Worm (Caenorhabditis elegans) whole organism, L1 larva: Measurements from ENCODE around the gene F56F10.2.

ENCODE experiments used
- aha-1 ChIP-seq: fragments of 150-350 bp; optimal IDR thresholded peaks from 2 replicates; lab custom pipeline; 2014; ENCODE audit warnings: missing biosample characterization, missing genetic modification characterization
- alr-1 ChIP-seq: fragments of 200-800 bp; sonication (Bioruptor generic); optimal IDR thresholded peaks from 2 replicates; lab custom pipeline; 2018; ENCODE audit warnings: borderline replicate concordance, mild to moderate bottlenecking, missing genetic modification characterization, missing compliant biosample characterization
- blmp-1 ChIP-seq: fragments of 150-350 bp; optimal IDR thresholded peaks from 2 replicates; lab custom pipeline; 2014; ENCODE audit warnings: missing biosample characterization, missing genetic modification characterization
- ceh-82 ChIP-seq, 3 experiments: fragments of 150-350 bp in 1 of 3; sonication (generic microtip) in 2 of 3; optimal IDR thresholded peaks; 2 replicates each; lab custom pipeline; 2014 to 2017; ENCODE audit warnings: missing biosample characterization in 3 of 3, missing genetic modification characterization in 3 of 3
- dpl-1 ChIP-seq, 3 experiments: fragments of 150-350 bp in 2 of 3; sonication (generic microtip) in 1 of 3; optimal IDR thresholded peaks; 2 replicates each; lab custom pipeline; 2014 to 2017; ENCODE audit warnings: missing biosample characterization in 3 of 3, missing genetic modification characterization in 3 of 3, missing genetic modification reagents in 3 of 3
- efl-1 ChIP-seq, 4 experiments: fragments of 150-350 bp; optimal IDR thresholded peaks in 3 of 4; peaks in 1 of 4; 1 replicate in 1 of 4; 2 replicates in 3 of 4; lab custom pipeline; 2014; ENCODE audit warnings: missing biosample characterization in 2 of 4, missing genetic modification characterization in 2 of 4, missing genetic modification reagents in 2 of 4
- elt-3 ChIP-seq, 6 experiments: fragments of 150-350 bp in 1 of 6; sonication (generic microtip); optimal IDR thresholded peaks; 2 replicates each; lab custom pipeline; 2017 to 2018; ENCODE audit warnings: missing biosample characterization in 6 of 6, missing genetic modification characterization in 6 of 6, inconsistent platforms in 1 of 6
- ets-5 ChIP-seq: fragments of 200-800 bp; sonication (Bioruptor generic); IDR thresholded peaks from 2 replicates; pipeline ENCODE4 v1.3.6; 2022; ENCODE audit warnings: missing genetic modification characterization, missing compliant biosample characterization
- fkh-10 ChIP-seq: sonication (generic microtip); optimal IDR thresholded peaks from 2 replicates; lab custom pipeline; 2017; ENCODE audit warnings: missing biosample characterization, missing genetic modification reagents, missing genetic modification characterization
- fkh-8 ChIP-seq: sonication (generic microtip); optimal IDR thresholded peaks from 2 replicates; lab custom pipeline; 2016; ENCODE audit warnings: mild to moderate bottlenecking, missing genetic modification characterization, missing compliant biosample characterization
- fos-1 ChIP-seq: fragments of 150-350 bp; optimal IDR thresholded peaks from 2 replicates; lab custom pipeline; 2014; ENCODE audit warnings: missing biosample characterization, missing genetic modification characterization
- hpl-2 ChIP-seq: fragments of 150-350 bp; optimal IDR thresholded peaks from 2 replicates; lab custom pipeline; 2014; ENCODE audit warnings: missing biosample characterization, missing genetic modification reagents, missing genetic modification characterization
- isw-1 ChIP-seq: fragments of 200-800 bp; sonication (Bioruptor generic); IDR thresholded peaks from 2 replicates; pipeline ENCODE4 v1.3.6; 2022; ENCODE audit warnings: missing genetic modification characterization, missing compliant biosample characterization
- jun-1 ChIP-seq: fragments of 150-350 bp; optimal IDR thresholded peaks from 2 replicates; lab custom pipeline; 2014; ENCODE audit warnings: missing biosample characterization, missing genetic modification reagents, missing genetic modification characterization
- lin-14 ChIP-seq: fragments of 200-800 bp; sonication (Bioruptor generic); optimal IDR thresholded peaks from 2 replicates; lab custom pipeline; 2018; ENCODE audit warnings: mild to moderate bottlenecking, missing genetic modification characterization, moderate library complexity, missing compliant biosample characterization
- lin-15B ChIP-seq: fragments of 150-350 bp; sonication (generic microtip); optimal IDR thresholded peaks from 3 replicates; lab custom pipeline; 2014; ENCODE audit warnings: missing biosample characterization, missing genetic modification characterization
- lin-35 ChIP-seq, 2 experiments: fragments of 150-350 bp; optimal IDR thresholded peaks; 2 replicates each; lab custom pipeline; 2014; ENCODE audit warnings: missing biosample characterization in 2 of 2, missing genetic modification characterization in 2 of 2, missing genetic modification reagents in 2 of 2
- lsy-2 ChIP-seq, 2 experiments: fragments of 150-350 bp; optimal IDR thresholded peaks; 2 replicates each; lab custom pipeline; 2014; ENCODE audit warnings: missing biosample characterization in 2 of 2, missing genetic modification characterization in 2 of 2
- mab-9 ChIP-seq: fragments of 200-800 bp; sonication (Bioruptor generic); IDR thresholded peaks from 2 replicates; pipeline ENCODE4 v1.3.6; 2022; ENCODE audit warnings: missing genetic modification reagents, missing genetic modification characterization, missing compliant biosample characterization
- mdl-1 ChIP-seq, 2 experiments: fragments of 150-350 bp; optimal IDR thresholded peaks; 2 replicates each; lab custom pipeline; 2014 to 2017; ENCODE audit warnings: missing biosample characterization in 2 of 2, missing genetic modification characterization in 2 of 2, inconsistent platforms in 1 of 2
- mep-1 ChIP-seq: fragments of 150-350 bp; optimal IDR thresholded peaks from 2 replicates; lab custom pipeline; 2014; ENCODE audit warnings: missing biosample characterization, missing genetic modification characterization
- nhr-19 ChIP-seq: fragments of 200-800 bp; sonication (Bioruptor generic); conservative IDR thresholded peaks from 2 replicates; pipeline ENCODE4 v1.3.6; 2022; ENCODE audit warnings: missing genetic modification characterization, missing compliant biosample characterization
- nhr-20 ChIP-seq: sonication (generic microtip); optimal IDR thresholded peaks from 2 replicates; lab custom pipeline; 2016; ENCODE audit warnings: mild to moderate bottlenecking, missing genetic modification characterization, missing compliant biosample characterization
- nhr-47 ChIP-seq: sonication (generic microtip); optimal IDR thresholded peaks from 2 replicates; lab custom pipeline; 2016; ENCODE audit warnings: mild to moderate bottlenecking, missing genetic modification characterization, moderate library complexity, missing compliant biosample characterization
- nhr-85 ChIP-seq: sonication (generic microtip); peaks from one replicate; lab custom pipeline; 2016; ENCODE audit warnings: missing genetic modification characterization, inconsistent platforms, missing compliant biosample characterization
- nhr-90 ChIP-seq: sonication (generic microtip); optimal IDR thresholded peaks from 2 replicates; lab custom pipeline; 2016; ENCODE audit warnings: mild to moderate bottlenecking, missing genetic modification characterization, missing compliant biosample characterization; ENCODE audit not compliant: poor library complexity
- pax-3 ChIP-seq: fragments of 200-800 bp; sonication (Bioruptor generic); optimal IDR thresholded peaks from 2 replicates; lab custom pipeline; 2018; ENCODE audit warnings: mild to moderate bottlenecking, missing genetic modification characterization, moderate library complexity, missing compliant biosample characterization
- pqm-1 ChIP-seq: sonication (generic microtip); optimal IDR thresholded peaks from 3 replicates; lab custom pipeline; 2017; ENCODE audit warnings: missing biosample characterization, missing genetic modification characterization
- rnt-1 ChIP-seq: sonication (generic microtip); optimal IDR thresholded peaks from 2 replicates; lab custom pipeline; 2016; ENCODE audit warnings: mild to moderate bottlenecking, missing genetic modification characterization, moderate library complexity, missing compliant biosample characterization
- snu-23 ChIP-seq: sonication (generic microtip); optimal IDR thresholded peaks from 2 replicates; lab custom pipeline; 2016; ENCODE audit warnings: missing genetic modification characterization, missing compliant biosample characterization
- sup-37 ChIP-seq: fragments of 200-800 bp; sonication (Bioruptor generic); optimal IDR thresholded peaks from 2 replicates; lab custom pipeline; 2018; ENCODE audit warnings: mild to moderate bottlenecking, missing genetic modification characterization, missing compliant biosample characterization
- swsn-7 ChIP-seq: sonication (generic microtip); optimal IDR thresholded peaks from 2 replicates; lab custom pipeline; 2016; ENCODE audit warnings: missing genetic modification characterization, missing compliant biosample characterization
- unc-62 ChIP-seq: fragments of 150-350 bp; optimal IDR thresholded peaks from 2 replicates; lab custom pipeline; 2014; ENCODE audit warnings: missing biosample characterization, missing genetic modification reagents, missing genetic modification characterization
- unc-86 ChIP-seq: sonication (generic microtip); optimal IDR thresholded peaks from 2 replicates; lab custom pipeline; 2016; ENCODE audit warnings: missing genetic modification characterization, missing compliant biosample characterization
- xbp-1 ChIP-seq: sonication (generic microtip); optimal IDR thresholded peaks from 2 replicates; lab custom pipeline; 2016; ENCODE audit warnings: missing genetic modification characterization, missing compliant biosample characterization
- zag-1 ChIP-seq: fragments of 150-350 bp; optimal IDR thresholded peaks from 2 replicates; lab custom pipeline; 2014; ENCODE audit warnings: missing biosample characterization, missing genetic modification characterization
- zip-4 ChIP-seq: fragments of 200-800 bp; sonication (Bioruptor generic); optimal IDR thresholded peaks from 2 replicates; lab custom pipeline; 2018; ENCODE audit warnings: mild to moderate bottlenecking, missing genetic modification characterization, moderate library complexity, missing compliant biosample characterization
- ztf-11 ChIP-seq, 2 experiments: sonication (generic microtip); optimal IDR thresholded peaks; 2 replicates each; lab custom pipeline; 2016 to 2017; ENCODE audit warnings: missing genetic modification characterization in 2 of 2, missing biosample characterization in 1 of 2, missing compliant biosample characterization in 1 of 2

Gene F56F10.2

DNA sequence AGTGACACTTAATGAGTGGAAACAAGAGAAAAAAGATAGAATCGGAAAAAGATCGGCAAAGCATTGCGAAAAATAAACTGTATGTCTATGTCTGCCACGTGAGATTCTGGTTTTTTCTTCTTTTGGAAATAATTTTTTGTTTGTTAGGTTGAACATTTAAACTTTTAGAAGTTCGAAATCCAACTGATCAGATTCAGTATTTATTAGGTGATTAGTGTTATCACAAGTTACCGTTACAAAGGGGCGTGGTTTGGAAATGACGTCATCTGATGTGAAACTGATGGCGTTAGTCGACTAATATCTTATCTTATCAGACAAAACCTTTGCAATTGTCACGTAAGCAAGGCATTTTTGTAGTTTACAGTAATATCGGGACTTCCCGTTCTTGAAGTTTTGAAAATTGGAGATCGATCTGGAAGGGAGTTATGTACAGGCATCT is 4.9 kb downstream of the F56F10.2 start (continued):
- TF ChIP-seq unc-86 (tag; lab: Kevin White, UChicago) = no peak
- TF ChIP-seq nhr-90 = peak; percentile 70
- TF ChIP-seq nhr-85 (tag; lab: Kevin White, UChicago) = peak; percentile 97
- peak; percentile 58 for TF ChIP-seq nhr-19 (GFP tag; lab: Robert Waterston, UW)
- TF ChIP-seq lin-35 (GFP tag; optimal IDR thresholded peaks at IDR 0.05; lab: Kevin White, UChicago) = peak in 1 of 2 experiments; percentile 57
- TF ChIP-seq fkh-10 (GFP tag; lab: Kevin White, UChicago) = no peak
- peak in 5 of 6 experiments; percentile 83 to 98 (median 97) for TF ChIP-seq elt-3 (tag; optimal IDR thresholded peaks at IDR 0.05; lab: Kevin White, UChicago)
- TF ChIP-seq pax-3 (tag; lab: Kevin White, UChicago) = no peak
- TF ChIP-seq mdl-1 (tag; optimal IDR thresholded peaks at IDR 0.05; lab: Kevin White, UChicago) = peak in 1 of 2 experiments; percentile 42
- TF ChIP-seq dpl-1 (GFP tag; optimal IDR thresholded peaks at IDR 0.05; lab: Kevin White, UChicago) = no peak
- TF ChIP-seq alr-1 (tag; lab: Kevin White, UChicago) = no peak
- TF ChIP-seq snu-23 = peak; percentile 67
- TF ChIP-seq hpl-2 (GFP tag; lab: Kevin White, UChicago) = no peak
- peak; percentile 73 for TF ChIP-seq nhr-20 (tag; lab: Kevin White, UChicago)
- peak; percentile 46 for TF ChIP-seq nhr-47 (tag; lab: Kevin White, UChicago)
- TF ChIP-seq efl-1 (optimal IDR thresholded peaks at IDR 0.05; lab: Kevin White, UChicago) = no peak
- TF ChIP-seq efl-1 (GFP tag; optimal IDR thresholded peaks at IDR 0.05 in 1 of 2; lab: Kevin White, UChicago) = peak in 1 of 2 experiments; percentile 50
- no peak for TF ChIP-seq lin-15B
- TF ChIP-seq unc-62 = no peak

DNA sequence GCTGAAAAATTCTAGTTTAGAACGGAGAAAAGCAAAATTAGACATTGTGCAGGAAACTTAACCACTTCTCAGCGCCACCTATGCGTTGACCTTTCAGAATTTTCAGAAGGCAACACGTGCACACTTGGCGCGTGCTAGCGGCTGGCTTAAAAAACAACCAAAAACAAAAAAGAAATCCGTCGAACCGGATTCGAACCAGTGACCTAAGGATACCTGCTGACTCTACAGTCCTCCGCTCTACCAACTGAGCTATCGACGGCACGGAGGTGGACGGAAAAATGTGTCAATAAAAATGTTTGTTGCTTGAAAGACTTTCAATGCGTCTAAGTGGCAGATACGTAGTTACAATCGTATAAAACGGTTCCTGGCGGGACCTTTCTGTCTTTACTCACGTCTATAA is 5.8 kb downstream of the F56F10.2 start:
- no peak for TF ChIP-seq blmp-1
- no peak for TF ChIP-seq zag-1 (tag; lab: Kevin White, UChicago)
- TF ChIP-seq nhr-85 (tag; lab: Kevin White, UChicago) = peak; percentile 49
- TF ChIP-seq lin-35 (GFP tag; optimal IDR thresholded peaks at IDR 0.05; lab: Kevin White, UChicago) = peak in 1 of 2 experiments; percentile 23
- no peak for TF ChIP-seq xbp-1 (tag; lab: Kevin White, UChicago)
- TF ChIP-seq sup-37 = no peak
- TF ChIP-seq ztf-11 (tag; optimal IDR thresholded peaks at IDR 0.05; lab: Kevin White, UChicago) = no peak

DNA sequence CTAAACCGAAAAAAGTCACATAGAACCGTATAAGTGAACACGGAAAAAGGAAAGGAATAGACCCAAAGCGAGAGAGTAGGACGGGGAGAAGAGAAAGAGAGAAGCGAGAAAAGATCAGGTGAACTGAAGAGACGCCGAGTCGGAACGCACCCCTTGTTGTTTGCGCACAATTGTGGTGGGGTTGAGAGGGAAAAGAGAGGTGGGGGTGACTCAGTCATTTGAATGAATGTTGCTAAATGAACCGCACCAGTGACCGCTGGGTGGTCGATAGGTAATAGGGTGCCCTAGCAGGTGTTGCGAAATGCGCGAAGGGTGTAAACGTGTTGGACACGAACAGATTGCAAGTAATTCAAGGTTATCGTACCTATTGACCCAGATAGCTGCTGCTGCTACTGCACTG is 11.6 kb downstream of the F56F10.2 start, which contains the start of gene lgl-1:
TSS of gene lgl-1 (minus strand) at position 70 of the 400 bp plus-strand sequence.
- TF ChIP-seq isw-1 (0 out of 2 replicates have a peak, but pooled peaks have one; percentile 6), fkh-8 (peak; percentile 20), zag-1 (tag; lab: Kevin White, UChicago) (no peak), snu-23 (peak; percentile 45), aha-1 (tag; lab: Kevin White, UChicago) (no peak), nhr-47 (tag; lab: Kevin White, UChicago) (peak; percentile 27), rnt-1 (tag; lab: Kevin White, UChicago) (peak; percentile 5), pqm-1 (tag; lab: Kevin White, UChicago) (no peak), swsn-7 (tag; lab: Kevin White, UChicago) (peak; percentile 8), lsy-2 (tag; optimal IDR thresholded peaks at IDR 0.05; lab: Kevin White, UChicago) (peak in 1 of 2 experiments; percentile 11), fos-1 (tag; lab: Kevin White, UChicago) (peak; percentile 22), mab-9 (GFP tag; lab: Robert Waterston, UW) (no peak), nhr-85 (tag; lab: Kevin White, UChicago) (peak; percentile 75), lin-14 (GFP tag; lab: Kevin White, UChicago) (peak; percentile 86), efl-1 (optimal IDR thresholded peaks at IDR 0.05; lab: Kevin White, UChicago) (peak; percentile 16 to 45), efl-1 (GFP tag; optimal IDR thresholded peaks at IDR 0.05 in 1 of 2; lab: Kevin White, UChicago) (no peak), zip-4 (GFP tag; lab: Kevin White, UChicago) (peak; percentile 29), lin-35 (GFP tag; optimal IDR thresholded peaks at IDR 0.05; lab: Kevin White, UChicago) (peak; percentile 16 to 32), nhr-20 (tag; lab: Kevin White, UChicago) (peak; percentile 6), blmp-1 (peak; percentile 51), jun-1 (peak; percentile 64), ceh-82 (tag; optimal IDR thresholded peaks at IDR 0.05; lab: Kevin White, UChicago) (peak in 2 of 3 experiments; percentile 19 to 54), mep-1 (tag; lab: Kevin White, UChicago) (peak; percentile 40), ets-5 (no peak), nhr-19 (GFP tag; lab: Robert Waterston, UW) (0 out of 2 replicates have a peak, but pooled peaks have one; percentile 6)
- TF ChIP-seq, all 84 proteins: peak for 19
